Fruit fly (Drosophila melanogaster) S2 (cell line): ENCODE data around the gene CG12684.

Experiments used
- CG8478 ChIP-seq: fragments of >200 bp; optimal IDR thresholded peaks from 2 replicates; lab custom pipeline; 2018
- CTCF ChIP-seq, 2 experiments: fragments of >200 bp; optimal IDR thresholded peaks; 2 replicates each; lab custom pipeline; 2018

dm6 chrX:4587584-4587983 lies 15.9 kb upstream of the CG12684 start:
- TF ChIP-seq CG8478 (no peak), CTCF (optimal IDR thresholded peaks at IDR 0.05; lab: Kevin White, UChicago) (no peak)
